Fruit fly (Drosophila melanogaster) whole organism, embryonic: ENCODE results near the gene CG14331.

Experiments
- CG10959 ChIP-seq: fragments of 200-800 bp; sonication (Bioruptor generic); IDR thresholded peaks from 2 replicates; pipeline ENCODE4 v1.3.6; 2022; ENCODE audit warnings: missing biosample characterization, missing genetic modification characterization
- CG11695 ChIP-seq: fragments of 200-800 bp; sonication (Bioruptor generic); IDR thresholded peaks from 3 replicates; pipeline ENCODE4 v1.3.6; 2022; ENCODE audit warnings: missing biosample characterization, missing genetic modification characterization
- CG12659 ChIP-seq: fragments of 200-800 bp; sonication (Bioruptor generic); optimal IDR thresholded peaks from 3 replicates; lab custom pipeline; 2017; ENCODE audit warnings: mild to moderate bottlenecking, missing biosample characterization, missing genetic modification reagents, missing genetic modification characterization
- CG13624 ChIP-seq: fragments of 200-800 bp; sonication (Bioruptor generic); optimal IDR thresholded peaks from 2 replicates; lab custom pipeline; 2016; ENCODE audit warnings: missing biosample characterization, missing genetic modification characterization
- CG15514 ChIP-seq: fragments of 200-800 bp; sonication (Bioruptor generic); optimal IDR thresholded peaks from 3 replicates; lab custom pipeline; 2017; ENCODE audit warnings: missing biosample characterization, missing genetic modification characterization, mild to moderate bottlenecking, moderate library complexity, missing genetic modification reagents
- CG15696 ChIP-seq: fragments of 200-800 bp; sonication (Bioruptor generic); optimal IDR thresholded peaks from 2 replicates; lab custom pipeline; 2019; ENCODE audit warnings: missing biosample characterization, mild to moderate bottlenecking, missing genetic modification characterization, moderate library complexity
- CG16779 ChIP-seq: fragments of 200-800 bp; sonication (Bioruptor generic); IDR thresholded peaks from 2 replicates; pipeline ENCODE4 v1.3.6; 2022; ENCODE audit warnings: missing biosample characterization, missing genetic modification characterization
- CG16813 ChIP-seq: fragments of 200-800 bp; sonication (Bioruptor generic); IDR thresholded peaks from 3 replicates; pipeline ENCODE4 v1.3.6; 2022; ENCODE audit warnings: missing biosample characterization, missing genetic modification characterization; ENCODE audit not compliant: partially characterized antibody
- CG1832 ChIP-seq: fragments of 200-800 bp; sonication (Bioruptor generic); optimal IDR thresholded peaks from 2 replicates; lab custom pipeline; 2017; ENCODE audit warnings: missing biosample characterization, mild to moderate bottlenecking, missing genetic modification characterization, inconsistent platforms
- CG34376 ChIP-seq: fragments of 200-800 bp; sonication (Bioruptor generic); optimal IDR thresholded peaks from 2 replicates; lab custom pipeline; 2018; ENCODE audit warnings: missing biosample characterization, mild to moderate bottlenecking, missing genetic modification characterization
- CG3847 ChIP-seq: fragments of 200-800 bp; sonication (Bioruptor generic); IDR thresholded peaks from 2 replicates; pipeline ENCODE4 v1.3.6; 2022; ENCODE audit warnings: missing biosample characterization, missing genetic modification characterization
- CG4282 ChIP-seq: fragments of 200-800 bp; sonication (Bioruptor generic); optimal IDR thresholded peaks from 2 replicates; lab custom pipeline; 2016; ENCODE audit warnings: missing biosample characterization, missing genetic modification characterization
- CG7271 ChIP-seq: fragments of 200-800 bp; sonication (Bioruptor generic); optimal IDR thresholded peaks from 2 replicates; lab custom pipeline; 2018; ENCODE audit warnings: missing biosample characterization, mild to moderate bottlenecking, missing genetic modification characterization, moderate library complexity
- CG7556 ChIP-seq: fragments of 200-800 bp; sonication (Bioruptor generic); optimal IDR thresholded peaks from 2 replicates; lab custom pipeline; 2017; ENCODE audit warnings: missing biosample characterization, mild to moderate bottlenecking, missing genetic modification characterization
- CG7745 ChIP-seq: fragments of 200-800 bp; sonication (Bioruptor generic); optimal IDR thresholded peaks from 2 replicates; lab custom pipeline; 2018; ENCODE audit warnings: missing biosample characterization, mild to moderate bottlenecking, missing genetic modification characterization, moderate library complexity
- CG7786 ChIP-seq: fragments of 200-800 bp; sonication (Bioruptor generic); optimal IDR thresholded peaks from 2 replicates; lab custom pipeline; 2016; ENCODE audit warnings: missing biosample characterization, missing genetic modification characterization
- CkIIα-i1 ChIP-seq: fragments of 200-800 bp; sonication (Bioruptor generic); IDR thresholded peaks from 2 replicates; pipeline ENCODE4 v1.3.6; 2022; ENCODE audit warnings: missing biosample characterization, missing genetic modification characterization
- GATAe ChIP-seq: fragments of 200-800 bp; sonication (Bioruptor generic); conservative IDR thresholded peaks from 2 replicates; pipeline ENCODE4 v1.3.6; 2022; ENCODE audit warnings: missing biosample characterization, missing genetic modification characterization
- Jarid2 ChIP-seq: fragments of 200-800 bp; sonication (Bioruptor generic); optimal IDR thresholded peaks from 3 replicates; lab custom pipeline; 2017; ENCODE audit warnings: mild to moderate bottlenecking, missing biosample characterization, missing genetic modification reagents, missing genetic modification characterization
- Lim3 ChIP-seq: fragments of 200-800 bp; sonication (Bioruptor generic); IDR thresholded peaks from 2 replicates; pipeline ENCODE4 v1.3.6; 2022; ENCODE audit warnings: missing biosample characterization, missing genetic modification characterization
- Meics ChIP-seq: fragments of 200-800 bp; sonication (Bioruptor generic); optimal IDR thresholded peaks from 2 replicates; lab custom pipeline; 2017; ENCODE audit warnings: missing biosample characterization, mild to moderate bottlenecking, missing genetic modification characterization
- Mrtf ChIP-seq: fragments of 200-800 bp; sonication (Bioruptor generic); IDR thresholded peaks from 3 replicates; pipeline ENCODE4 v1.3.6; 2022; ENCODE audit warnings: missing biosample characterization, missing genetic modification characterization
- NC2α ChIP-seq: fragments of 200-800 bp; sonication (Bioruptor generic); optimal IDR thresholded peaks from 2 replicates; lab custom pipeline; 2016; ENCODE audit warnings: missing biosample characterization, missing genetic modification characterization
- Nf-YA ChIP-seq: fragments of 200-800 bp; sonication (Bioruptor generic); IDR thresholded peaks from 2 replicates; pipeline ENCODE4 v1.3.6; 2022; ENCODE audit warnings: missing biosample characterization, missing genetic modification characterization
- Opbp ChIP-seq: fragments of 200-800 bp; sonication (Bioruptor generic); IDR thresholded peaks from 3 replicates; pipeline ENCODE4 v1.3.6; 2022; ENCODE audit warnings: missing biosample characterization, missing genetic modification characterization; ENCODE audit not compliant: partially characterized antibody
- Ravus ChIP-seq: fragments of 200-800 bp; sonication (Bioruptor generic); IDR thresholded peaks from 2 replicates; pipeline ENCODE4 v1.3.6; 2022; ENCODE audit warnings: missing biosample characterization, missing genetic modification characterization
- Rx ChIP-seq: fragments of 200-800 bp; sonication (Bioruptor generic); IDR thresholded peaks from 2 replicates; pipeline ENCODE4 v1.3.6; 2022; ENCODE audit warnings: missing biosample characterization, missing genetic modification characterization
- Spps ChIP-seq: fragments of 200-800 bp; sonication (Bioruptor generic); optimal IDR thresholded peaks from 2 replicates; lab custom pipeline; 2018; ENCODE audit warnings: missing biosample characterization, mild to moderate bottlenecking, missing genetic modification characterization
- ase ChIP-seq: fragments of 200-800 bp; sonication (Bioruptor generic); IDR thresholded peaks from 3 replicates; pipeline ENCODE4 v1.3.6; 2022; ENCODE audit warnings: missing biosample characterization, missing genetic modification characterization
- ato ChIP-seq: fragments of 200-800 bp; sonication (Bioruptor generic); IDR thresholded peaks from 2 replicates; pipeline ENCODE4 v1.3.6; 2022; ENCODE audit warnings: missing biosample characterization, missing genetic modification characterization; ENCODE audit not compliant: partially characterized antibody
- chif ChIP-seq, 2 experiments: fragments of 200-800 bp; sonication (Bioruptor generic); optimal IDR thresholded peaks; 3 replicates each; lab custom pipeline; 2016; ENCODE audit warnings: missing biosample characterization in 2 of 2, missing genetic modification characterization in 2 of 2
- crp ChIP-seq, 2 experiments: fragments of 200-800 bp; sonication (Bioruptor generic); optimal IDR thresholded peaks; 2 replicates in 1 of 2; 3 replicates in 1 of 2; lab custom pipeline; 2017; ENCODE audit warnings: missing biosample characterization in 2 of 2, missing genetic modification characterization in 2 of 2, mild to moderate bottlenecking in 1 of 2, moderate library complexity in 1 of 2
- emc ChIP-seq: fragments of 200-800 bp; sonication (Bioruptor generic); optimal IDR thresholded peaks from 2 replicates; lab custom pipeline; 2016; ENCODE audit warnings: missing biosample characterization, missing genetic modification characterization
- fd102C ChIP-seq: fragments of 200-800 bp; sonication (Bioruptor generic); optimal IDR thresholded peaks from 2 replicates; lab custom pipeline; 2018; ENCODE audit warnings: missing biosample characterization, mild to moderate bottlenecking, missing genetic modification characterization, moderate library complexity
- ham ChIP-seq: fragments of 200-800 bp; sonication (Bioruptor generic); IDR thresholded peaks from 2 replicates; pipeline ENCODE4 v1.3.6; 2022; ENCODE audit warnings: missing biosample characterization, missing genetic modification characterization
- hth ChIP-seq: fragments of >200 bp; optimal IDR thresholded peaks from 2 replicates; lab custom pipeline; 2017; ENCODE audit warnings: inconsistent platforms
- kah ChIP-seq: fragments of 200-800 bp; sonication (Bioruptor generic); optimal IDR thresholded peaks from 2 replicates; lab custom pipeline; 2018; ENCODE audit warnings: missing biosample characterization, mild to moderate bottlenecking, missing genetic modification characterization
- lab ChIP-seq: fragments of 200-800 bp; sonication (Bioruptor generic); optimal IDR thresholded peaks from 3 replicates; lab custom pipeline; 2017; ENCODE audit warnings: missing biosample characterization, missing genetic modification characterization, mild to moderate bottlenecking, moderate library complexity, missing genetic modification reagents
- lov ChIP-seq, 2 experiments: fragments of 200-800 bp in 1 of 2; fragments of >200 bp in 1 of 2; sonication (Bioruptor generic) in 1 of 2; IDR thresholded peaks in 1 of 2; optimal IDR thresholded peaks in 1 of 2; 2 replicates in 1 of 2; 3 replicates in 1 of 2; pipeline versions ENCODE4 v1.3.6 to Lab custom; 2017 to 2022; ENCODE audit warnings: missing biosample characterization in 1 of 2, missing genetic modification characterization in 1 of 2
- mirr ChIP-seq: fragments of 200-800 bp; sonication (Bioruptor generic); optimal IDR thresholded peaks from 3 replicates; lab custom pipeline; 2018; ENCODE audit warnings: missing biosample characterization, mild to moderate bottlenecking, missing genetic modification characterization
- nerfin-2 ChIP-seq: fragments of 200-800 bp; sonication (Bioruptor generic); IDR thresholded peaks from 2 replicates; pipeline ENCODE4 v1.3.6; 2022; ENCODE audit warnings: missing biosample characterization, missing genetic modification characterization; ENCODE audit not compliant: partially characterized antibody
- ranshi ChIP-seq: fragments of 200-800 bp; sonication (Bioruptor generic); IDR thresholded peaks from 2 replicates; pipeline ENCODE4 v1.3.6; 2022; ENCODE audit warnings: missing biosample characterization, missing genetic modification characterization
- salm ChIP-seq: fragments of 200-800 bp; sonication (Bioruptor generic); optimal IDR thresholded peaks from 2 replicates; lab custom pipeline; 2018; ENCODE audit warnings: missing biosample characterization, mild to moderate bottlenecking, missing genetic modification characterization
- sima ChIP-seq: fragments of 200-800 bp; sonication (Bioruptor generic); optimal IDR thresholded peaks from 2 replicates; lab custom pipeline; 2016; ENCODE audit warnings: missing biosample characterization, missing genetic modification characterization
- slbo ChIP-seq: fragments of 200-800 bp; sonication (Bioruptor generic); IDR thresholded peaks from 2 replicates; pipeline ENCODE4 v1.3.6; 2022; ENCODE audit warnings: missing biosample characterization, missing genetic modification characterization
- sna ChIP-seq: fragments of 200-800 bp; sonication (Bioruptor generic); IDR thresholded peaks from 2 replicates; pipeline ENCODE4 v1.3.6; 2022; ENCODE audit warnings: missing biosample characterization, missing genetic modification characterization; ENCODE audit not compliant: partially characterized antibody
- yki ChIP-seq: fragments of >200 bp; optimal IDR thresholded peaks from 3 replicates; lab custom pipeline; 2018
- zen ChIP-seq: fragments of 200-800 bp; sonication (Bioruptor generic); optimal IDR thresholded peaks from 3 replicates; lab custom pipeline; 2018; ENCODE audit warnings: missing biosample characterization, mild to moderate bottlenecking, missing genetic modification characterization, moderate library complexity
- zfh2 ChIP-seq: fragments of 200-800 bp; sonication (Bioruptor generic); optimal IDR thresholded peaks from 2 replicates; lab custom pipeline; 2016; ENCODE audit warnings: missing biosample characterization, missing genetic modification characterization

The CG14331 gene

dm6 chr3R:17391313-17391845 lies 49.1 kb downstream of the CG14331 start, which contains the start of the genes Brf and sds22 (continued):
- peak; percentile 70 for TF ChIP-seq Ravus (GFP tag; lab: Robert Waterston, UW)
- peak; percentile 96 for TF ChIP-seq CG13624 (GFP tag; lab: Kevin White, UChicago)
- peak; percentile 84 for TF ChIP-seq Rx (GFP tag; lab: Robert Waterston, UW)
- TF ChIP-seq CG10959 (GFP tag; lab: Robert Waterston, UW), result peak; percentile 90
- peak; percentile 95 for TF ChIP-seq CG7786
- TF ChIP-seq CG3847 (GFP tag; lab: Robert Waterston, UW), result peak; percentile 97
- TF ChIP-seq ham (GFP tag; lab: Robert Waterston, UW), result peak; percentile 80
- peak; percentile 95 to 96 for TF ChIP-seq chif (GFP tag; optimal IDR thresholded peaks at IDR 0.05; lab: Kevin White, UChicago)
- peak; percentile 90 for TF ChIP-seq mirr (GFP tag; lab: Kevin White, UChicago)
- TF ChIP-seq Lim3 (GFP tag; lab: Robert Waterston, UW), result no peak
- TF ChIP-seq Meics, result peak; percentile 94
- peak; percentile 96 for TF ChIP-seq zen (tag; lab: Kevin White, UChicago)
- TF ChIP-seq Opbp, result peak; percentile 53; the same call in 1 of the 3 replicates
- TF ChIP-seq CkIIα-i1 (GFP tag; lab: Robert Waterston, UW), result no peak
- peak; percentile 93 for TF ChIP-seq Spps
- no peak for TF ChIP-seq lov (optimal IDR thresholded peaks at IDR 0.05; lab: Kevin White, UChicago)
- peak; percentile 86; the same call in 2 of the 3 replicates for TF ChIP-seq lov (GFP tag; IDR thresholded peaks at IDR 0.05; lab: Robert Waterston, UW)
- TF ChIP-seq Nf-YA, result peak; percentile 73; the same call in 1 of the 2 replicates
- TF ChIP-seq sna (GFP tag; lab: Robert Waterston, UW), result peak; percentile 72; the same call in 1 of the 2 replicates
- TF ChIP-seq CG12659 (GFP tag; lab: Kevin White, UChicago), result peak; percentile 96
- peak; percentile 90 for TF ChIP-seq CG4282 (GFP tag; lab: Kevin White, UChicago)
- TF ChIP-seq CG34376 (GFP tag; lab: Kevin White, UChicago), result peak; percentile 93
- TF ChIP-seq CG7556 (GFP tag; lab: Kevin White, UChicago), result peak; percentile 94
- TF ChIP-seq nerfin-2 (GFP tag; lab: Robert Waterston, UW), result no peak
- TF ChIP-seq lab, result peak; percentile 96
- no peak for TF ChIP-seq yki (lab: Kevin White, UChicago)
- no peak for TF ChIP-seq CG1832 (GFP tag; lab: Kevin White, UChicago)
- peak; percentile 83 to 93 for TF ChIP-seq crp (GFP tag; optimal IDR thresholded peaks at IDR 0.05; lab: Kevin White, UChicago)
- peak; percentile 78 for TF ChIP-seq salm (tag; lab: Kevin White, UChicago)
- peak; percentile 98 for TF ChIP-seq zfh2 (GFP tag; lab: Kevin White, UChicago)
- TF ChIP-seq Mrtf (GFP tag; lab: Robert Waterston, UW), result peak; percentile 90
- TF ChIP-seq kah, result peak; percentile 76
- peak; percentile 62 for TF ChIP-seq Jarid2
- TF ChIP-seq CG16813 (GFP tag; lab: Robert Waterston, UW), result peak; percentile 87
- peak; percentile 74 for TF ChIP-seq GATAe (GFP tag; lab: Robert Waterston, UW)
- peak; percentile 91 for TF ChIP-seq emc (GFP tag; lab: Kevin White, UChicago)
- TF ChIP-seq CG15696 (tag; lab: Kevin White, UChicago), result peak; percentile 98
- peak; percentile 87 for TF ChIP-seq CG11695
- TF ChIP-seq CG7745, result no peak
- no peak for TF ChIP-seq hth
- peak; percentile 87 for TF ChIP-seq CG15514
- TF ChIP-seq ato (GFP tag; lab: Robert Waterston, UW), result no peak
- peak; percentile 89 for TF ChIP-seq NC2α (GFP tag; lab: Kevin White, UChicago)
- peak; percentile 96 for TF ChIP-seq slbo
- peak; percentile 67 for TF ChIP-seq fd102C (GFP tag; lab: Kevin White, UChicago)
- TF ChIP-seq ranshi (GFP tag; lab: Robert Waterston, UW), result peak; percentile 95
- TF ChIP-seq CG16779, result 0 out of 2 replicates have a peak, but pooled peaks have one; percentile 47
- peak; percentile 80 for TF ChIP-seq CG7271
- peak; percentile 92 for TF ChIP-seq ase (GFP tag; lab: Robert Waterston, UW)
- TF ChIP-seq sima (GFP tag; lab: Kevin White, UChicago), result peak; percentile 62
